Fruit fly (Drosophila melanogaster): ENCODE results near the gene CG31251.

- TF ChIP-seq EcR (GFP tag; optimal IDR thresholded peaks at IDR 0.05) (no peak), CG12605 (GFP tag; IDR thresholded peaks at IDR 0.05) (no peak), D1 (tag; optimal IDR thresholded peaks at IDR 0.05) (no peak), CG8159 (tag; optimal IDR thresholded peaks at IDR 0.05) (no peak), CG14655 (GFP tag; optimal IDR thresholded peaks at IDR 0.05) (no peak), CG32121 (GFP tag; IDR thresholded peaks at IDR 0.05) (no peak), fd96Ca (GFP tag; IDR thresholded peaks at IDR 0.05) (no peak), CG8301 (tag; optimal IDR thresholded peaks at IDR 0.05) (no peak), CG34367 (tag; optimal IDR thresholded peaks at IDR 0.05) (no peak), CG4496 (GFP tag; IDR thresholded peaks at IDR 0.05) (peak; percentile 66), Ets98B (GFP tag; IDR thresholded peaks at IDR 0.05) (no peak), CG13204 (GFP tag; optimal IDR thresholded peaks at IDR 0.05) (no peak), CG15710 (tag; optimal IDR thresholded peaks at IDR 0.05) (no peak)
Observed at dm6 chr3R:17725558-17725957, 40.8 kb upstream of the CG31251 start, which contains the start of gene Lgr1.
